Fruit fly (Drosophila melanogaster) whole organism: ENCODE results near the gene Ir25a.

Experiments used
- CG8478 ChIP-seq: fragments of >200 bp; optimal IDR thresholded peaks from 2 replicates; lab custom pipeline; 2018; ENCODE audit warnings: inconsistent platforms
- Dll ChIP-seq: fragments of >200 bp; optimal IDR thresholded peaks from 2 replicates; lab custom pipeline; 2017
- EcR ChIP-seq, 2 experiments: fragments of >200 bp; optimal IDR thresholded peaks; 2 replicates each; lab custom pipeline; 2017; ENCODE audit warnings: missing biosample characterization in 2 of 2, missing genetic modification characterization in 2 of 2, missing genetic modification reagents in 2 of 2
- pan ChIP-seq: fragments of >200 bp; optimal IDR thresholded peaks from 2 replicates; lab custom pipeline; 2017
- psq ChIP-seq: fragments of >200 bp; optimal IDR thresholded peaks from 2 replicates; lab custom pipeline; 2017
- usp ChIP-seq: fragments of >200 bp; optimal IDR thresholded peaks from 2 replicates; lab custom pipeline; 2017; ENCODE audit warnings: missing biosample characterization, missing genetic modification characterization, mixed read lengths

Gene Ir25a

DNA sequence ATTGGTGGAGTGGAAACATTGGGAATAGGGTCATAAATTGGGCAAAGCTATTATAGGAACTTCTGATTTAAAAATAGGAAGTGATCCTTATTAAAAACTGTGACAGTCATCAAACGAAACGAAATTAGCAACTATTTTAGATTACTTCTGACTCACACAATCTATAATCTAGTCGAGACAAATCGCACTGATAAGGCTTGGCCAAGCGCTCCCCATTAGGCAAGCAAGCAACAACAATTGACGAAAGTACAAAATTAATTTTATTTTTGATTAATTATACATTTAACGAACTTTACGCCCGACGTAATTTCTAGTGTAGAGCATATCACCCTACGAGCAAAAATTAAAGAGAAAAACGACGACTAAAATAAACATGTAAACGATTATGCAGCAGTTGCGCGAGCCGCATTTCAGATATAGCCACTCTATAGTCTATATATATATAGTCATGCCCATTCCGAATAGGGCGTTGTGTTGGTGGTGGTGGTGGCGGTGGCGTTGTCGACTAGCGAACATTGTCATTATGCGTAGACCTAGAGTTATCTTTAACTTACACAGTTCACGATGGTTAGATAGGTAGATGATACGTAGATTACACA is at the start of gene Ir25a:
Gene Ir25a (minus strand): TSS at position 210 of the 599 bp plus-strand sequence.
- no peak for TF ChIP-seq EcR (GFP tag; optimal IDR thresholded peaks at IDR 0.05; lab: Kevin White, UChicago)
- TF ChIP-seq CG8478 (lab: Kevin White, UChicago): no peak

DNA sequence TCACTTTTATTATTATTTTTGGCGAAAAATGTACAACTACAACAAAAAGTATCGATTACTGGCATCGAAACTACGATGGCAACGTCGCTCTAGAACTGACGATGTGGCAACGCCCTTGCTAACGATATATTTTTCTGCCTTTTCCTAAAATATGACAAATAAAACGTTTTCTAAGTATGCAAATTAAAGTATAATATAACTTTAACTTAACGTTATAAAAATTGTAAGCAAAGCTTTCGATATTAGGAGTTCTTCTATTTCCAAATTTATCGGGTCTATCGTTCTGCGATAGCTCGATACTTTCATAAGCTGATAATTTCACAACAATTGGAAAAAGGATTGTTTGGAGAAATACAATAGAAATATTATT is 47.9 kb upstream of the Ir25a start, which contains the start of the genes Cf2 and CG3008:
Gene Cf2 (minus strand): TSS at position 85 of the 370 bp plus-strand sequence.
Gene CG3008 (plus strand): TSS at position 276 of the 370 bp plus-strand sequence.
- no peak for TF ChIP-seq Dll (lab: Kevin White, UChicago)
- no peak for TF ChIP-seq psq (lab: Kevin White, UChicago)
- no peak for TF ChIP-seq EcR (GFP tag; optimal IDR thresholded peaks at IDR 0.05; lab: Kevin White, UChicago)
- no peak for TF ChIP-seq CG8478 (lab: Kevin White, UChicago)
- no peak for TF ChIP-seq usp (GFP tag; lab: Kevin White, UChicago)
- no peak for TF ChIP-seq pan (lab: Kevin White, UChicago)

DNA sequence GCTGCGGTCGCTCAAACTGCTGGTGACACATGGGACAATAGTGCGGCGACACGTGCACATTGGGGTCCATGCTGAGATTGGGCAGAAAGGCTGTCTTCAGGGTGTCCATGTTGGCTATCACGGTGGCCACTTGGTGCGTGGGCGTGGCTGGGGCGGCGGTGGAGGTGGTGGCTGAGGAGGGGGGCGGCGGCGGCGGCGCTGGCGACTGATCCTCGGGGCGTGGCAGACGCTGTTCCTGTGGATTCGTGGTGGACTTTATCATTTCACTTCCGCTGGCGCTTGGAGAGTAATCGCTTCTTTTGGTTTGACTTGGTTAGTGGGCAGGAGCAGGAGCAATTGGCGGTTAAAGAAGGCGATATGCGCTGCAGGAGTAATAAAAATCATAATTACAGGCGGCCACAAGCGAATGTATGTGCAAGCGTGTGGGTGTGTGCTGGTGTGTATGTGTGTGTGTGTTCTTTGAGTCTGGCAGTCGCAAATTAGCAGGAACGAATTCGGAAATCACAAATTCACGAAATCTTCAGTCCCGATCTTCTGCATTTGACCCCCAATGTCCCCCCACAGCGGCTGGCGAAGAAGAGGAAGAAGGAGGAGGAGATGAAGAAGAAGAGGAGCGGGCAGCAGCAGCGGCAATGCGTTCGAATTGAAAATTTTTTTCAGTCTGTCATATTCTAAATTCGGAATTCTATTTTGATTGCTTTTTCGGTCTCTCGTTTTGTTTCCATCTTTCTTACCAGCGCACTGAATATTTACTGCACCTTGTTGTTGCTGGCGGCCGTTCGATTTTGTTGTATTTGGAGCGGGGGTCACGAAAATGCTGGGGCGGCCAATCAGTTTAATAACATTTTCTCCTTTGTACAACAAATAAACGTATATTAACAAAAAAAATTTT is 47.3 kb upstream of the Ir25a start:
- no peak for TF ChIP-seq Dll (lab: Kevin White, UChicago)
- no peak for TF ChIP-seq psq (lab: Kevin White, UChicago)
- TF ChIP-seq pan (lab: Kevin White, UChicago): no peak
- TF ChIP-seq CG8478 (lab: Kevin White, UChicago): no peak
- TF ChIP-seq usp (GFP tag; lab: Kevin White, UChicago): no peak
- TF ChIP-seq EcR (GFP tag; optimal IDR thresholded peaks at IDR 0.05; lab: Kevin White, UChicago): no peak

DNA sequence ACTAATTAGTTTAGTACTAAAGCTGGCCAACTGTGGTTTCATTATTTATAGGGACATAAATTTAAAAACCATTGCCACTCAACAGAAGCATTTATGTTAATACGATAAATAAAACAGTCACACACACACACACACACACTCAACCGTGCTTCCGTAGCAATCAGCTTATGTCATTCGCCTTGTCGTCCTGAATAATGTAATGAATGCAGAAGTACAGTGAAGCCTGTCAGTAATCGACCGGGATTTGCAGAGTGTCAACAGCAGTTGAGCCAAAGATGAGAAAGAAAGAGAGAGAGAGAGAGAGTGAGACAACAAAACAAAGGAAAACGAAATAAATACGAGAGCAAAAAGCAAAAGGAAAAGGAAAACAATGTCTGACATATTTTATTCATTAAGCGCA is 33.3 kb upstream of the Ir25a start:
- TF ChIP-seq psq (lab: Kevin White, UChicago) (no peak), usp (GFP tag; lab: Kevin White, UChicago) (no peak), Dll (lab: Kevin White, UChicago) (no peak), EcR (GFP tag; optimal IDR thresholded peaks at IDR 0.05; lab: Kevin White, UChicago) (no peak), pan (lab: Kevin White, UChicago) (no peak)

DNA sequence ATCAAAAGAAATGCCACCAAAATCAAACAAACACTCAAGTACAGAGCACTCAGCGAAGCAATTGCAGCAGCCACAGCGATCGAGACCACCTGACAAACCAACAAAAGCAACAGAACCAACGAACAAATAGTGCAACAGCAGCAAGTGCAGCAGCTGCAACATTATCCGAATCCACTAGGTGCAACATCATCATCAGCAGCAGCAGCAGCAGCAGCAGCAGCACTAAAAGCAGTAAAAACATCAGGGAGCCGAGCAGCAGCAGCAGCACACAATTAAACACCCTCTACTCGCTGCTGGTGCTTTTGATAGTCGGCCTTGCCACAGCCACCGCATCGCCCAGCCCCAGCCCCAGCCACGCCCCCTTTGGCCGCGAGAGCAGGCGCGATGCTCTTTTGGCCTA is 30.3 kb upstream of the Ir25a start:
- TF ChIP-seq CG8478 (lab: Kevin White, UChicago) (no peak), EcR (GFP tag; optimal IDR thresholded peaks at IDR 0.05; lab: Kevin White, UChicago) (no peak), Dll (lab: Kevin White, UChicago) (no peak), psq (lab: Kevin White, UChicago) (no peak), usp (GFP tag; lab: Kevin White, UChicago) (no peak), pan (lab: Kevin White, UChicago) (no peak)

DNA sequence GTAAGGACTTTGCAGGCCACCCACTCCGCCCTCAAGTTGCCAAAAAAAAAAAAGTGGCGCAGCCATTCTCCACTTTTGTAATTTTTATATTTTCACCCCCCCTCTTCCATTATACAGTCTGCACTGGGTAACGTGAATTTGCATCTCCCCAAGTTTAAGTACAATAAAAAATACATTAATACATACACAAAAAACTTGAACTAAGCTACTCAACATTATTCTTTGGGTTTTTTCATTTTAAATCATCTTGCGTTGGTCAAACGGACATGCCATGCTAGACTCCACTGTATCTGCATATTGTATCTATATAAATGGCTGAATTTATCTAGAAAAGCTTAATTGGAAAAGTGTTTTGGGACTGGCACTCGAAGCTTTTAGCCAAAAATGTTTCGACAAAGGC is 26.4 kb upstream of the Ir25a start:
- TF ChIP-seq usp (GFP tag; lab: Kevin White, UChicago): no peak
- no peak for TF ChIP-seq CG8478 (lab: Kevin White, UChicago)

DNA sequence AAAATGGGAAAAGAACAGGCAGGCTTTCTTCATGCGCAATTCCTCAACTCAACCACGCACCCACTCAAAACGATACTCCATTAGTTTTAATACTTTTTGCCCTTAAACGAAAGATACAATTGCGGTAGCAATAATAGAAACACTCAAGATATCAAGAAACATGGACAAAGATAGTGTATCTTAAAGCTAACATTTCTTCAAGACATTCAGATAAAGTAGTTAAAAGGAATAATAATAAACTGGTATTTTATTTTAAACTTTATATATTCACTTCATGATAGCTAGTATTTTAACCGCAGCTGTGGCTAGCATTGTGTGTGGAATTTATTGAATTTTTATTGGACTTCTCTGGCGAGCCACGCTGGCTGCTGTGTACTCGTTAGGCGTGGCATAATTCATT is 21.0 kb upstream of the Ir25a start:
- TF ChIP-seq EcR (GFP tag; optimal IDR thresholded peaks at IDR 0.05; lab: Kevin White, UChicago): no peak
- TF ChIP-seq psq (lab: Kevin White, UChicago): no peak
- no peak for TF ChIP-seq usp (GFP tag; lab: Kevin White, UChicago)
- no peak for TF ChIP-seq Dll (lab: Kevin White, UChicago)
- no peak for TF ChIP-seq pan (lab: Kevin White, UChicago)
- TF ChIP-seq CG8478 (lab: Kevin White, UChicago): no peak

DNA sequence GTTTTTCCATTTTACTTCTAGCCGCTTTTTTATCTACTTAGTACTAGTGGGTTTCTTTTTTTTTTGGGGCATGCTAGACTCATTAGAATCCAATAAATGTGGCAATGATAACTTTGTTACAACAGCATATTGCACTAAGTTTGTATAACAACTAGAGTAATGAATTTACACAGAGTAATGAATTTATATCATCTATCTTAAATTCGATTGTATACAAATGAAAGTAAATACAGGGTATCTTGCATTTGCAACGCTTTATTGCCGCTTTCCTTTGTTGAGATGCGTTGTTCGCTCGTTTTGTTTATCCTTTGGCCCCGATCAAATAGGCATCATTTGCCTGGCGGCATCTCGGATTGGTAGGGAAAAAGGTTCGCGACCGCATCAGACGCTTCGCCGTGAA is 19.7 kb upstream of the Ir25a start:
- TF ChIP-seq usp (GFP tag; lab: Kevin White, UChicago): no peak
- TF ChIP-seq CG8478 (lab: Kevin White, UChicago): no peak
- no peak for TF ChIP-seq EcR (GFP tag; optimal IDR thresholded peaks at IDR 0.05; lab: Kevin White, UChicago)
- no peak for TF ChIP-seq pan (lab: Kevin White, UChicago)
- no peak for TF ChIP-seq psq (lab: Kevin White, UChicago)
- TF ChIP-seq Dll (lab: Kevin White, UChicago): no peak

DNA sequence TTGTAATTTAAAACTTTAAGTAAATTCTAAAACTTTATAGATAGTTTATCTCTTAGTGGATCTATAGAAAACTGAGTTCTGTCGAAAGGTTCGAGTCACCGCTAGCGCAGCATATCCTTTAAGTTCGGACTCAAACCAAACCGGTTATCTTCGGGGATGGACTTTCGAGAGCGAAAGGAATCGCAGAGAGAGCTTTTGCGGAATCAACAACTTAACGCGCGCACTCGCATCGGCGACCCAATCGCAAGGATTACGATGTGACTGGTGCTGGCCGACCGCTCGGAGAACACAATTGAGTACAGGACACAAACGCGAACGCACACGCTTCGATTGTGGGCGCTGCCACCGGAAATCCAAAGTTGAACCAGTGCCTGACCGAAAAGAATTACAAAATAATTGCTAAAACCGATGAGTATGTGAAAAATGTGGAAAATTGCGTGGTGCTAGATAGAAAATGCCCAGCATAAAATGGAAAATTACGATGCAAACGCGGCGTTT is 17.6 kb upstream of the Ir25a start, which contains the start of gene smog:
Gene smog (plus strand): TSS at position 260 of the 498 bp plus-strand sequence.
- TF ChIP-seq usp (GFP tag; lab: Kevin White, UChicago) (no peak), Dll (lab: Kevin White, UChicago) (no peak), psq (lab: Kevin White, UChicago) (no peak), pan (lab: Kevin White, UChicago) (no peak), CG8478 (lab: Kevin White, UChicago) (no peak), EcR (GFP tag; optimal IDR thresholded peaks at IDR 0.05; lab: Kevin White, UChicago) (no peak)

DNA sequence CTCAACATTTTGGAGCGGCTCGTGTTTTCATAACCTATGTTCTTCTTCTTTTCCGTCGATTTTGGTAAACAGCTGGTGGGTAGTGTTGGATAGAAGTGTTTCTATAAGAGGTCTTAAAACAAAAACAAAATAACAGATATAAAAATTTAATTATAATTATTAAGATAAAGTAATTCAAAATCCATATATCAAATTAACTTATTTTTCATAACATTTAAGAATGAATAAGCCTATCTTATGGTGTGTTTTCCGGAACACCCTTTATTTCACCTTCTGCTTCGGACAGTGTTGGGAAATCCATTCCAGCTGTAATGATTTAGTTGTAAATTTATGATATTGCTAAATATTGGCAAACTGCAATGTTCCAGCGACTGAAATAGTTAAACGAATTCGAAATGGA is 15.3 kb upstream of the Ir25a start, which contains the start of the genes mRpS2 and Mon1:
Gene mRpS2 (minus strand): TSS at position 64 of the 400 bp plus-strand sequence.
Gene Mon1 (plus strand): TSS at position 286 of the 400 bp plus-strand sequence.
- TF ChIP-seq psq (lab: Kevin White, UChicago) (no peak), usp (GFP tag; lab: Kevin White, UChicago) (no peak), pan (lab: Kevin White, UChicago) (no peak), EcR (GFP tag; optimal IDR thresholded peaks at IDR 0.05; lab: Kevin White, UChicago) (no peak), CG8478 (lab: Kevin White, UChicago) (no peak), Dll (lab: Kevin White, UChicago) (no peak)
